Worm (Caenorhabditis elegans): ENCODE results near the gene T01G5.8.
A peak's percentile ranks its signal among the peaks of the same experiment; 100 is the strongest.
"Not testable (repeated sequence)": the region's sequence is repeated elsewhere in the genome, so short reads cannot be mapped to it uniquely, and the experiment has no call there.

The T01G5.8 gene

DNA sequence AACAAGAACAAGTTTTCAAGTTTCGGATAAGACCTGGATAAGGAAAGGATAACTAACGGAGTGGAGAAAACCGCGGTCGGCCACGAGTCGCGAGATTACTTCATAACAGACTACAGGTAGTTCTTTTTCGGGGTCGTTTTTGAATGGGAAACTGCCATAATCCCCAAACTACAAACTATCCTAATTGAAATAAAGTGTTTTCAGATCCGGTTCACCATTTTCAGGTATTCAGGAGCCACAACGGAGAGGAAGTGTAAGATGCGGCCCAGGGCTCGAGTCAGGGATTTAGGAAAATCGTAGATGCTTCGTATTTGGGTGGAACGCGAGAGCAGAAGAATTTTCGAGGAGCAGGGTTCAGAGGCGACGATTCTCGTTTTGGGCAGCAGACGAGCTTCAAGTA lies at the start of gene T01G5.8:
TSS of gene T01G5.8 (plus strand) at position 301 of the 400 bp plus-strand sequence.
- not testable (repeated sequence) for TF ChIP-seq egl-13, irx-1, tbx-2 (tag; optimal IDR thresholded peaks at IDR 0.05)

DNA sequence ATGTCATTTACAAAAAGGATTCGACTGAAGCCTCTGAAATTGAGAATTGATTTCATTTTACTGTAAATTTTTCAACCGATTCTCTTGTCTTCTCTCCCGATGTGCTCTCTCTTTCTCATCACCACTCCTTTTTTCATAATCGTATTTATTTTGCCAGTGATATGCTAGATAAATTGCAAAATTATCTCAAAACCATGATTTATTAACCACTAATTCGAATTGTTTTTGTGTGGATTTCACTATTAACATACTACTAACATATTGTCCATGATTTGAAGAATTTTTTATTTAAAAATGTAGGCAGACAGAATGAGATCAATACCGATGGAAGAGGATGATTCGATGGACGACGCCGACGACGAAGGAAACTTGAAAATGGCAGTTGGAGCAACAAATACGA lies 48.9 kb upstream of the T01G5.8 start, which contains the start of gene C25D7.10:
TSS of gene C25D7.10 (plus strand) at position 301 of the 400 bp plus-strand sequence.
- no peak for TF ChIP-seq fkh-8 (tag; optimal IDR thresholded peaks at IDR 0.05)
- no peak for TF ChIP-seq irx-1 (tag; optimal IDR thresholded peaks at IDR 0.05)
- TF ChIP-seq Y116A8C.19 (tag; optimal IDR thresholded peaks at IDR 0.05; ENCODE audit: borderline replicate concordance), result no peak
- no peak for TF ChIP-seq ztf-11 (tag; optimal IDR thresholded peaks at IDR 0.05)
- no peak for TF ChIP-seq zip-4 (GFP tag; optimal IDR thresholded peaks at IDR 0.05)

DNA sequence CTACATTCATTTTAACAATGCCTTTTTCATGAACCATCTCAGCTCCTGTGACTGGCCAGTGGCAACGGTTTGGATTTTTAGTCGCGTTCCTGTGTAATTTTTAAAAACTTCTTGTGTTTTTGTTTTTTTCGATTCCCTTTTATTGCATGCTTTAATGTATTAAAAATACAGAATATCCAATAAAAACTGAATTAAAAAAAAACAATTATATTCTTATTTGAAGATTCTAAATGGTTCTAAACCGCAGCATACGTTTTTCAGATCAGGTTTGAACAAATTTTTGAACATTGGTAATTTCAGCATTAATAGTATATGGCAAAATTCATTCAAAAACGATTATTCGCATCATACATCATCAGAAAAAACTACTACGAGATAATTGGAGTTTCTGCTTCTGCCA lies 47.7 kb upstream of the T01G5.8 start, which contains the start of gene dnj-3:
TSS of gene dnj-3 (plus strand) at position 301 of the 400 bp plus-strand sequence.
- no peak for TF ChIP-seq efl-1 (optimal IDR thresholded peaks at IDR 0.05)
- TF ChIP-seq efl-1 (GFP tag; optimal IDR thresholded peaks at IDR 0.05 in 1 of 2), result peak in 1 of 2 experiments; percentile 24
- TF ChIP-seq sox-4 (tag; optimal IDR thresholded peaks at IDR 0.05), result no peak

DNA sequence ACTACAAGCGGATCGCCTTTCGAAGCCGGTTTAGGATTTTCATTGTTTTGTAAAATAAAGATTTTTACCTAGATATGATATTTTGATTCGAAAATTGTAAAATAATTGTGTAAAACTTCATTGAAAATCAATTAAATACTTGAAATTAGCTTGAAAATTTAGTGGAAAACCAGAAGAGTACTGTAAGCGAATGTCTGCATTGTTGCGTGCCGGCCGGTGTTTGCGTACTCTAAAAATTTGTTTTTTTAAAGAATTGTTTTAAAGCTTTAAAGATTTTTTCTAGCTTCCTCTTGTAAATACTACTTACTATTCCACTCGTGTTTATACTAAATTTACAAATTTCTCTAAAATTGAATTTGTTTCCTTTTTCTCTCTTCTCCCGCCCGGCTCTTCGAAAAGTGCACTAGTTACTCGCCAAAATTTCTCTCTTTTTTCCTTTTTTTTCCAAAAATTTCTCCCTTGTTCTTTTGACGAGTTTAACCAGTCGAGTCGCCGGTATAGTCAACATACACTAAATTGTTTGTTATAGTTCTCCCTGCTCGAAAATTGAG lies 46.6 kb upstream of the T01G5.8 start:
- TF ChIP-seq ces-1 (GFP tag; optimal IDR thresholded peaks at IDR 0.05) (no peak), lsy-2 (tag; optimal IDR thresholded peaks at IDR 0.05) (peak in 1 of 2 experiments; percentile 73), fos-1 (tag; optimal IDR thresholded peaks at IDR 0.05) (no peak), C34B4.2 (tag; optimal IDR thresholded peaks at IDR 0.05) (no peak), nhr-19 (GFP tag; conservative IDR thresholded peaks at IDR 0.05) (no peak), lin-14 (GFP tag; optimal IDR thresholded peaks at IDR 0.05) (peak; percentile 3)

DNA sequence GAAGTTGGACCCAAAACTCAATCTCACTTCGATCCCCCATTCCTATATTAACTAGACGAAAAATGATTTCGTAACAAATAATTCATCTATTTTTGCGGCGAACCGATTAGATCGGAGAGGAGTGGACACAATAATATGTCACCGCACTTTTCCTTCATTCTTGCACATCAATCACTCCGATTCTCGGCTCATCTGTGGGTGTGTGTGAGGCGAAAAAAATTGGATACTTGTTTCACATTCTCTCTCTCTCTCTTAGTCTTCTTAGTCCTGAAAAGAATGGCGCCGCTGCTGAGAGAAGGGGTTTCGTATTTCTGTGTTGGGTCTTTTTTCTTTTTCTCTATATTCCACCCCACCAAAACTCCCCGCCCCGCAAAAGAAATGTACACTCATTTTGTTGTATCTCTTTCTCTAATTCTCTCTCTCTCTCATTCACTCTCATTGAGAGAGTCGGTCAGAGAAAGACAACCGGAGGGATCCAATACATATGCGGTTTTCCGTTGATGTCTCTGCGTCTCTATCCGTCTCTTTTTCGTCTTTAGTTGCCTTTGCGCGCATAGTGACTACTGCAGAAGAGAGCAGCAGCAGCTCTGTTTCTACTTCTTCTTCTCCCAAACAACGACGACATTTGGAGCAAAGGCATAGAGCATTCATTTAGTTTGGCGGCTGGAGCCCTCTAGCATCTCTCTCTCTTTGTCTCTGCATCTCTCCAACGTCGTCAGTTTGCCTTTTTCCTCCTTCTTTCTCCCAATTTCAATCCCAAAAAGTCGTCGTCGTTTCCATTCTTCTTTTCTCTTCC lies 44.9 kb upstream of the T01G5.8 start, which contains the start of gene unc-76:
TSS of gene unc-76 (plus strand) at position 746 of the 796 bp plus-strand sequence.
- no peak for TF ChIP-seq ets-5 (GFP tag; IDR thresholded peaks at IDR 0.05)
- no peak for TF ChIP-seq hlh-4 (tag; optimal IDR thresholded peaks at IDR 0.05)
- peak; percentile 80 for TF ChIP-seq irx-1 (tag; optimal IDR thresholded peaks at IDR 0.05)
- TF ChIP-seq nhr-90 (tag; optimal IDR thresholded peaks at IDR 0.05; ENCODE audit: poor library complexity), result peak; percentile 13
- peak; percentile 55 for TF ChIP-seq mef-2 (tag; optimal IDR thresholded peaks at IDR 0.05)
- peak; percentile 81 for TF ChIP-seq jun-1 (tag; optimal IDR thresholded peaks at IDR 0.05)
- no peak for TF ChIP-seq C34B4.2 (tag; optimal IDR thresholded peaks at IDR 0.05)
- peak; percentile 91 for TF ChIP-seq tbx-2 (tag; optimal IDR thresholded peaks at IDR 0.05)
- peak; percentile 63 for TF ChIP-seq nhr-11 (tag; optimal IDR thresholded peaks at IDR 0.05)
- TF ChIP-seq sptf-1 (tag; optimal IDR thresholded peaks at IDR 0.05), result no peak
- no peak for TF ChIP-seq pqm-1 (tag; optimal IDR thresholded peaks at IDR 0.05)
- peak; percentile 40 for TF ChIP-seq snpc-4 (tag; optimal IDR thresholded peaks at IDR 0.05)
- TF ChIP-seq nhr-20 (tag; optimal IDR thresholded peaks at IDR 0.05), result peak; percentile 81
- no peak for TF ChIP-seq unc-62 (GFP tag; optimal IDR thresholded peaks at IDR 0.05)
- TF ChIP-seq fkh-4 (tag; optimal IDR thresholded peaks at IDR 0.05; ENCODE audit: borderline replicate concordance), result peak; percentile 40
- no peak for TF ChIP-seq tlp-1 (tag; optimal IDR thresholded peaks at IDR 0.05)
- no peak for TF ChIP-seq ceh-90 (tag; optimal IDR thresholded peaks at IDR 0.05)
- peak; percentile 89 for TF ChIP-seq dsc-1 (tag; optimal IDR thresholded peaks at IDR 0.05)
- peak; percentile 56 for TF ChIP-seq fkh-10 (GFP tag; optimal IDR thresholded peaks at IDR 0.05)
- TF ChIP-seq nhr-47 (tag; optimal IDR thresholded peaks at IDR 0.05), result peak; percentile 88
- TF ChIP-seq unc-86 (tag; optimal IDR thresholded peaks at IDR 0.05), result peak; percentile 92
- no peak for TF ChIP-seq C04F5.9 (tag; optimal IDR thresholded peaks at IDR 0.05)
- TF ChIP-seq ceh-63 (GFP tag; optimal IDR thresholded peaks at IDR 0.05), result no peak
- TF ChIP-seq vab-15 (tag; optimal IDR thresholded peaks at IDR 0.05), result no peak
- TF ChIP-seq skn-1 (tag; optimal IDR thresholded peaks at IDR 0.05), result peak; percentile 20
- peak; percentile 95 for TF ChIP-seq fkh-8 (tag; optimal IDR thresholded peaks at IDR 0.05)
- TF ChIP-seq lin-14 (GFP tag; optimal IDR thresholded peaks at IDR 0.05), result peak; percentile 99
- TF ChIP-seq zip-4 (GFP tag; optimal IDR thresholded peaks at IDR 0.05), result no peak
- TF ChIP-seq C16A3.4 (tag; optimal IDR thresholded peaks at IDR 0.05), result peak; percentile 66
- peak; percentile 49 to 84 (median 70) for TF ChIP-seq ceh-82 (tag; optimal IDR thresholded peaks at IDR 0.05)
- TF ChIP-seq dpl-1 (GFP tag; optimal IDR thresholded peaks at IDR 0.05), result peak; percentile 49 to 59 (median 57)
- TF ChIP-seq unc-130 (tag; optimal IDR thresholded peaks at IDR 0.05), result peak; percentile 19
